Worm (Caenorhabditis elegans): Measurements from ENCODE around the gene R10H10.3.

The R10H10.3 gene

ce11 chrIV:10342361-10342706 lies 46.0 kb upstream of the R10H10.3 start (continued):
- TF ChIP-seq nhr-11 (tag; optimal IDR thresholded peaks at IDR 0.05) = peak; percentile 94
- TF ChIP-seq zfp-2 (tag; optimal IDR thresholded peaks at IDR 0.05) = no peak
- TF ChIP-seq lin-38 (GFP tag; IDR thresholded peaks at IDR 0.05) = no peak
- TF ChIP-seq R02D3.7 (tag; optimal IDR thresholded peaks at IDR 0.05) = no peak
- no peak for TF ChIP-seq F37D6.2 (tag; optimal IDR thresholded peaks at IDR 0.05)
- no peak for TF ChIP-seq zip-11 (GFP tag; IDR thresholded peaks at IDR 0.05)
- no peak for TF ChIP-seq ceh-62 (tag; optimal IDR thresholded peaks at IDR 0.05)
- peak; percentile 32 for TF ChIP-seq mes-2 (tag; optimal IDR thresholded peaks at IDR 0.05; ENCODE audit: poor library complexity, severe bottlenecking)
- no peak for TF ChIP-seq daf-8 (GFP tag; IDR thresholded peaks at IDR 0.05)
- TF ChIP-seq dmd-8 (GFP tag; IDR thresholded peaks at IDR 0.05) = no peak

- TF ChIP-seq zfp-2 (tag; optimal IDR thresholded peaks at IDR 0.05) = no peak
- peak; percentile 55 for TF ChIP-seq hmg-1.1 (GFP tag; IDR thresholded peaks at IDR 0.05)
- TF ChIP-seq ctbp-1 (GFP tag; IDR thresholded peaks at IDR 0.05) = 0 out of 2 replicates have a peak, but pooled peaks have one; percentile 61
- peak; percentile 15 for TF ChIP-seq ceh-28 (tag; optimal IDR thresholded peaks at IDR 0.05)
- TF ChIP-seq rbr-2 (tag; optimal IDR thresholded peaks at IDR 0.05) = peak; percentile 55
- TF ChIP-seq fkh-10 (GFP tag; optimal IDR thresholded peaks at IDR 0.05) = peak; percentile 39
- TF ChIP-seq hif-1 (tag; optimal IDR thresholded peaks at IDR 0.05) = no peak
- TF ChIP-seq nhr-76 (tag; optimal IDR thresholded peaks at IDR 0.05) = no peak
- TF ChIP-seq mep-1 (tag; optimal IDR thresholded peaks at IDR 0.05) = peak; percentile 47
- peak; percentile 15 for TF ChIP-seq hlh-11 (tag; optimal IDR thresholded peaks at IDR 0.05)
- TF ChIP-seq snpc-4 (tag; optimal IDR thresholded peaks at IDR 0.05) = no peak
- TF ChIP-seq lsy-2 (tag; optimal IDR thresholded peaks at IDR 0.05) = peak in 1 of 2 experiments; percentile 24
- no peak for TF ChIP-seq jun-1 (tag; optimal IDR thresholded peaks at IDR 0.05)
- TF ChIP-seq set-16 (GFP tag; IDR thresholded peaks at IDR 0.05) = peak; percentile 13; the same call in 1 of the 2 replicates
- TF ChIP-seq aha-1 (tag) = peak; percentile 29
- TF ChIP-seq ama-1 (optimal IDR thresholded peaks at IDR 0.05) = no peak
- TF ChIP-seq ZK546.5 (tag; optimal IDR thresholded peaks at IDR 0.05) = no peak
- no peak for TF ChIP-seq nhr-11 (tag; optimal IDR thresholded peaks at IDR 0.05)
- TF ChIP-seq daf-16 (GFP tag; optimal IDR thresholded peaks at IDR 0.05) = peak in 1 of 2 experiments; percentile 24
- TF ChIP-seq daf-16 (tag; optimal IDR thresholded peaks at IDR 0.05) = no peak
Observed at ce11 chrIV:10344621-10345020, 43.7 kb upstream of the R10H10.3 start.

DNA sequence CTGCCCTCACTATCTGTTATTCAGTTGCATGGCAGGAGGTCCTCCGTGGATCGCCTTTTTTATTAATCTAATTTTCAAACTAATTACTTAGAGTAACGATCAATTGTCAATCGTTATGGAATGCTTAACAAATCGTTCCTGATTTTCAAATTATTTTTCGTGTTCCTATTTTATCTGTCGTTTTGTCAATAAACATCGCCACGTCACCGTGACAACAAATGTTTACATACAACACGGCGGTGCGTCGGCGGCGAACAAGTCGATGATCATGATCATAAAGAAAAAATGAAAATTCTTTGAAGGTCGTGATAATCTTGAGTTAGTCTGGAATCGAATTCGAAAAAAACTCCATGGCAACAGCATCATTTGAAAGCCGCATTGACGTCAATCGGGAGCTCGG lies 42.8 kb upstream of the R10H10.3 start:
- TF ChIP-seq sdz-12 (GFP tag; optimal IDR thresholded peaks at IDR 0.05) (no peak), ztf-7 (tag; optimal IDR thresholded peaks at IDR 0.05) (no peak), ZK546.5 (tag; optimal IDR thresholded peaks at IDR 0.05) (no peak), pha-4 (GFP tag; IDR thresholded peaks at IDR 0.05) (no peak), pha-4 (tag; optimal IDR thresholded peaks at IDR 0.05) (peak; percentile 56), aha-1 (tag) (peak; percentile 25), hmg-1.1 (GFP tag; IDR thresholded peaks at IDR 0.05) (no peak), dve-1 (tag; optimal IDR thresholded peaks at IDR 0.05; ENCODE audit: insufficient read depth) (no peak), dpl-1 (GFP tag; optimal IDR thresholded peaks at IDR 0.05) (no peak)

- no peak for TF ChIP-seq lim-7 (GFP tag; IDR thresholded peaks at IDR 0.05)
- TF ChIP-seq nhr-42 (GFP tag; IDR thresholded peaks at IDR 0.05) = no peak
- TF ChIP-seq Y5F2A.4 (GFP tag; optimal IDR thresholded peaks at IDR 0.05) = no peak
- TF ChIP-seq egl-27 (tag; optimal IDR thresholded peaks at IDR 0.05) = no peak
- no peak for TF ChIP-seq php-3 (GFP tag; IDR thresholded peaks at IDR 0.05)
- no peak for TF ChIP-seq spr-1 (tag; optimal IDR thresholded peaks at IDR 0.05)
- TF ChIP-seq nhr-76 (tag; optimal IDR thresholded peaks at IDR 0.05) = no peak
- TF ChIP-seq nhr-6 (tag; optimal IDR thresholded peaks at IDR 0.05) = no peak
- no peak for TF ChIP-seq fkh-10 (GFP tag; optimal IDR thresholded peaks at IDR 0.05)
- TF ChIP-seq lin-1 (GFP tag; IDR thresholded peaks at IDR 0.05) = no peak
- TF ChIP-seq spr-3 (GFP tag; optimal IDR thresholded peaks at IDR 0.05) = no peak
- no peak for TF ChIP-seq attf-4 (tag; optimal IDR thresholded peaks at IDR 0.05)
- peak; percentile 26 for TF ChIP-seq nhr-11 (tag; optimal IDR thresholded peaks at IDR 0.05)
- TF ChIP-seq F26F4.8 (GFP tag; conservative IDR thresholded peaks at IDR 0.05) = no peak
- TF ChIP-seq lir-3 (tag; optimal IDR thresholded peaks at IDR 0.05) = no peak
- TF ChIP-seq mdl-1 (tag; optimal IDR thresholded peaks at IDR 0.05) = peak in 1 of 2 experiments; percentile 2
- TF ChIP-seq lsy-2 (tag; optimal IDR thresholded peaks at IDR 0.05) = peak in 1 of 2 experiments; percentile 57
- TF ChIP-seq cey-2 (tag; optimal IDR thresholded peaks at IDR 0.05; ENCODE audit: borderline replicate concordance, insufficient read depth) = no peak
- TF ChIP-seq ces-1 (GFP tag; optimal IDR thresholded peaks at IDR 0.05) = no peak
- peak; percentile 85 for TF ChIP-seq dve-1 (tag; optimal IDR thresholded peaks at IDR 0.05; ENCODE audit: insufficient read depth)
Observed at ce11 chrIV:10345990-10346389, 42.3 kb upstream of the R10H10.3 start.

Measured in whole organism, L4 larva.